Fruit fly (Drosophila melanogaster) whole organism, wandering third instar larva: Measurements from ENCODE around the gene CG16986.

Source experiments
- Dif ChIP-seq: fragments of 200-275, 200-300 bp; sonication (Bioruptor generic); optimal IDR thresholded peaks from 2 replicates; lab custom pipeline; 2018; ENCODE audit warnings: missing biosample characterization, missing genetic modification characterization; ENCODE audit not compliant: partially characterized antibody
- OdsH ChIP-seq: fragments of 200-800 bp; sonication (Bioruptor generic); optimal IDR thresholded peaks from 2 replicates; lab custom pipeline; 2016; ENCODE audit warnings: missing biosample characterization, mild to moderate bottlenecking, missing genetic modification characterization
- dl ChIP-seq, 2 experiments: fragments of 175-275, 200-275 bp in 1 of 2; fragments of 200-275 bp in 1 of 2; sonication (Bioruptor generic); optimal IDR thresholded peaks; lab custom pipeline; 2018; ENCODE audit warnings: mild to moderate bottlenecking in 2 of 2, missing biosample characterization in 2 of 2, missing genetic modification characterization in 2 of 2, moderate library complexity in 2 of 2; ENCODE audit not compliant: partially characterized antibody in 2 of 2, insufficient read depth in 1 of 2
- dmrt93B ChIP-seq: fragments of 200-800 bp; sonication (Bioruptor generic); optimal IDR thresholded peaks from 2 replicates; lab custom pipeline; 2018; ENCODE audit warnings: missing biosample characterization, mild to moderate bottlenecking, missing genetic modification characterization
- sage ChIP-seq: fragments of 200-800 bp; sonication (Bioruptor generic); optimal IDR thresholded peaks from 2 replicates; lab custom pipeline; 2016; ENCODE audit warnings: missing biosample characterization, mild to moderate bottlenecking, missing genetic modification characterization

The CG16986 gene

DNA sequence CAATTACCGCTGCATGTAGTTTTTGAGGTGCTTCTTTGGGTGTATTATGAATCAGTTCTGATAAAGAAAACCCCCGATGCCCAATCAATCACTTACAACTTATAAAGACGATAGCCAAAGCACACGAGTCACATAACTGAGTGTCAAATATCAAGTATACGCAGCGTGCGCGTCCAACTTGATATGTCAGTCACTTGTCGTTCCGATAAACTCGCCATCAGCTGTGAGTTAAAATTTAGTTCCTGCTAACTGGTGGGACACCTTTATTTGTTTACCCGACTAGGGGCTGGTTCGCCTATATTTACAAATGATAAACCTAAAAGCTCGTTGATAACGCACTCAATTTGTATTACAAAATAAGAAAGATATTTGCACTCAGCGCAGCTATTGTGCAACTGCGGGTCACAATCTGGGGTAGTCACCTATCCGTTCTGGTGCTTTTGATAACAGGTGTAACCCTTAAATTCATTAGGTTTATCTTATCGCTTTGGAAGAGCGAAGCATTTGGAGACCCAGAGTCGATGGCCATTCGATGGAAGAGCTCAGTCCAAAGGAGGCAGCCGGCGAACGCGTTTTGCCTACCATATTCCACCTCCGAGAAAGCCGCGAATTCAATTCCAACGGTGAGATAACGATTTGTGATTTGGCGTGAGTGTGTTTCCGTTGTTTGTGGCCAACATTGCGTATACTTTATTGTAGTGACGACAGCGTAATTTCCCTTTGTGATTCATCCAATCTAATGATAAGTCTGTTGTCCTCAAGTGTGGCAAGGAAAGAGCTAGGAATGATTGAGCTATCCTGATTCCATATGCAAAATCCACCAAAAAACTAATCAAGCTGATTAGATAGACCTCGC is 47.6 kb downstream of the CG16986 start, which contains the start of gene CG1246 (continued):
- TF ChIP-seq OdsH (GFP tag; lab: Kevin White, UChicago) (no peak), Dif (GFP tag; lab: Kevin White, UChicago) (no peak), sage (GFP tag; lab: Kevin White, UChicago) (no peak), dl (GFP tag; optimal IDR thresholded peaks at IDR 0.05; lab: Kevin White, UChicago; ENCODE audit: insufficient read depth in 1 of 2, partially characterized antibody in 2 of 2) (no peak), dmrt93B (GFP tag; lab: Kevin White, UChicago) (no peak)
- TF ChIP-seq, all 38 proteins: peak for 4
